Fruit fly (Drosophila melanogaster) whole organism, embryonic: ENCODE measurements around the gene htk.

Experiments
- Atf6 ChIP-seq: fragments of 200-800 bp; sonication (Bioruptor generic); IDR thresholded peaks from 2 replicates; pipeline ENCODE4 v1.3.6; 2022; ENCODE audit warnings: missing biosample characterization, missing genetic modification characterization
- Awh ChIP-seq: fragments of 200-800 bp; sonication (Bioruptor generic); IDR thresholded peaks from 2 replicates; pipeline ENCODE4, ENCODE4 v1.3.6; 2022; ENCODE audit warnings: missing biosample characterization, missing genetic modification characterization
- B-H1 ChIP-seq: fragments of 200-800 bp; sonication (Bioruptor generic); IDR thresholded peaks from 3 replicates; pipeline ENCODE4 v1.3.6; 2022; ENCODE audit warnings: missing biosample characterization, missing genetic modification characterization
- BEAF-32 ChIP-seq: fragments of 200-800 bp; sonication (Bioruptor generic); optimal IDR thresholded peaks from 3 replicates; lab custom pipeline; 2017; ENCODE audit warnings: missing biosample characterization, missing genetic modification characterization, mild to moderate bottlenecking, moderate library complexity, missing genetic modification reagents
- CG10431 ChIP-seq: fragments of 200-800 bp; sonication (Bioruptor generic); optimal IDR thresholded peaks from 3 replicates; lab custom pipeline; 2018; ENCODE audit warnings: missing biosample characterization, mild to moderate bottlenecking, missing genetic modification characterization
- CG11247 ChIP-seq: fragments of 200-800 bp; sonication (Bioruptor generic); IDR thresholded peaks from 2 replicates; pipeline ENCODE4 v1.3.6; 2022; ENCODE audit warnings: missing biosample characterization, missing genetic modification characterization
- CG12104 ChIP-seq: fragments of 200-800 bp; sonication (Bioruptor generic); optimal IDR thresholded peaks from 3 replicates; lab custom pipeline; 2016; ENCODE audit warnings: missing biosample characterization, missing genetic modification characterization
- CG13287 ChIP-seq: fragments of 200-800 bp; sonication (Bioruptor generic); IDR thresholded peaks from 2 replicates; pipeline ENCODE4 v1.3.6; 2022; ENCODE audit warnings: missing biosample characterization, missing genetic modification characterization; ENCODE audit not compliant: partially characterized antibody
- CG1603 ChIP-seq: fragments of 200-800 bp; sonication (Bioruptor generic); optimal IDR thresholded peaks from 2 replicates; lab custom pipeline; 2019; ENCODE audit warnings: missing biosample characterization, mild to moderate bottlenecking, missing genetic modification characterization, moderate library complexity
- CG1832 ChIP-seq: fragments of 200-800 bp; sonication (Bioruptor generic); optimal IDR thresholded peaks from 2 replicates; lab custom pipeline; 2017; ENCODE audit warnings: missing biosample characterization, mild to moderate bottlenecking, missing genetic modification characterization, inconsistent platforms
- CG2120 ChIP-seq: fragments of 200-800 bp; sonication (Bioruptor generic); optimal IDR thresholded peaks from 3 replicates; lab custom pipeline; 2016; ENCODE audit warnings: missing biosample characterization, missing genetic modification characterization
- CG2678 ChIP-seq: fragments of 200-800 bp; sonication (Bioruptor generic); optimal IDR thresholded peaks from 3 replicates; lab custom pipeline; 2019; ENCODE audit warnings: missing biosample characterization, mild to moderate bottlenecking, missing genetic modification characterization, moderate library complexity
- CG2889 ChIP-seq: fragments of 200-800 bp; sonication (Bioruptor generic); IDR thresholded peaks from 3 replicates; pipeline ENCODE4 v1.3.6; 2022; ENCODE audit warnings: missing biosample characterization, missing genetic modification characterization
- CG3281 ChIP-seq: fragments of 200-800 bp; sonication (Bioruptor generic); optimal IDR thresholded peaks from 3 replicates; lab custom pipeline; 2017; ENCODE audit warnings: missing biosample characterization, mild to moderate bottlenecking, missing genetic modification characterization
- CG5245 ChIP-seq: fragments of 200-800 bp; sonication (Bioruptor generic); optimal IDR thresholded peaks from 3 replicates; lab custom pipeline; 2016; ENCODE audit warnings: missing biosample characterization, missing genetic modification characterization
- CG6175 ChIP-seq: fragments of 200-800 bp; sonication (Bioruptor generic); IDR thresholded peaks from 3 replicates; pipeline ENCODE4 v1.3.6; 2022; ENCODE audit warnings: missing biosample characterization, missing genetic modification characterization
- CG9215 ChIP-seq: fragments of 200-800 bp; sonication (Bioruptor generic); IDR thresholded peaks from 2 replicates; pipeline ENCODE4 v1.3.6; 2022; ENCODE audit warnings: missing biosample characterization, missing genetic modification characterization
- Dip2 ChIP-seq: fragments of 200-800 bp; sonication (Bioruptor generic); IDR thresholded peaks from 2 replicates; pipeline ENCODE4 v1.3.6; 2022; ENCODE audit warnings: missing biosample characterization, missing genetic modification characterization
- Dll ChIP-seq: fragments of 200-800 bp; sonication (Bioruptor generic); IDR thresholded peaks from 4 replicates; pipeline ENCODE4 v1.3.6; 2022; ENCODE audit warnings: missing biosample characterization, missing genetic modification characterization; ENCODE audit not compliant: partially characterized antibody
- Doc2 ChIP-seq: fragments of 200-800 bp; sonication (Bioruptor generic); IDR thresholded peaks from 2 replicates; pipeline ENCODE4 v1.3.6; 2022; ENCODE audit warnings: missing biosample characterization, missing genetic modification characterization
- ERR ChIP-seq: fragments of 200-800 bp; sonication (Bioruptor generic); optimal IDR thresholded peaks from 2 replicates; lab custom pipeline; 2016; ENCODE audit warnings: missing biosample characterization, missing genetic modification characterization
- Ets65A ChIP-seq: fragments of 200-800 bp; sonication (Bioruptor generic); peaks from one replicate; lab custom pipeline; 2016; ENCODE audit warnings: missing biosample characterization, missing genetic modification characterization
- Fer1 ChIP-seq: fragments of 200-800 bp; sonication (Bioruptor generic); optimal IDR thresholded peaks from 2 replicates; lab custom pipeline; 2017; ENCODE audit warnings: missing biosample characterization, mild to moderate bottlenecking, missing genetic modification characterization
- HHEX ChIP-seq: fragments of 200-800 bp; sonication (Bioruptor generic); optimal IDR thresholded peaks from 3 replicates; lab custom pipeline; 2017; ENCODE audit warnings: missing biosample characterization, mild to moderate bottlenecking, missing genetic modification characterization, missing genetic modification reagents
- HmgZ ChIP-seq: fragments of 200-800 bp; sonication (Bioruptor generic); optimal IDR thresholded peaks from 2 replicates; lab custom pipeline; 2018; ENCODE audit warnings: missing biosample characterization, mild to moderate bottlenecking, missing genetic modification characterization
- Lpt ChIP-seq: fragments of >200 bp; optimal IDR thresholded peaks from 2 replicates; lab custom pipeline; 2018; ENCODE audit warnings: missing biosample characterization, missing genetic modification characterization
- MTF-1 ChIP-seq: fragments of 200-800 bp; sonication (Bioruptor generic); optimal IDR thresholded peaks from 2 replicates; lab custom pipeline; 2018; ENCODE audit warnings: missing biosample characterization, mild to moderate bottlenecking, missing genetic modification characterization, borderline replicate concordance
- Scr ChIP-seq: fragments of 200-800 bp; sonication (Bioruptor generic); IDR thresholded peaks from 2 replicates; pipeline ENCODE4 v1.3.6; 2022; ENCODE audit warnings: missing biosample characterization, missing genetic modification characterization; ENCODE audit not compliant: partially characterized antibody
- Ssrp ChIP-seq: fragments of 200-800 bp; sonication (Bioruptor generic); optimal IDR thresholded peaks from 2 replicates; lab custom pipeline; 2018; ENCODE audit warnings: missing biosample characterization, mild to moderate bottlenecking, missing genetic modification characterization, moderate library complexity
- Xrp1 ChIP-seq: fragments of 200-800 bp; sonication (Bioruptor generic); IDR thresholded peaks from 2 replicates; pipeline ENCODE4 v1.3.6; 2022; ENCODE audit warnings: missing biosample characterization, missing genetic modification characterization
- abd-A ChIP-seq: fragments of 200-800 bp; sonication (Bioruptor generic); optimal IDR thresholded peaks from 3 replicates; lab custom pipeline; 2019; ENCODE audit warnings: missing biosample characterization, mild to moderate bottlenecking, missing genetic modification characterization, moderate library complexity
- bab2 ChIP-seq: fragments of 200-800 bp; sonication (Bioruptor generic); optimal IDR thresholded peaks from 2 replicates; lab custom pipeline; 2016; ENCODE audit warnings: missing biosample characterization, missing genetic modification characterization
- cad ChIP-seq: fragments of >200 bp; optimal IDR thresholded peaks from 2 replicates; lab custom pipeline; 2017; ENCODE audit warnings: missing biosample characterization, missing genetic modification characterization
- disco-r ChIP-seq: fragments of 200-800 bp; sonication (Bioruptor generic); optimal IDR thresholded peaks from 2 replicates; lab custom pipeline; 2016; ENCODE audit warnings: missing biosample characterization, missing genetic modification characterization
- dm ChIP-seq: fragments of 200-800 bp; sonication (Bioruptor generic); optimal IDR thresholded peaks from 3 replicates; lab custom pipeline; 2016; ENCODE audit warnings: missing biosample characterization, missing genetic modification characterization
- ewg ChIP-seq: fragments of 200-800 bp; sonication (Bioruptor generic); optimal IDR thresholded peaks from 3 replicates; lab custom pipeline; 2017; ENCODE audit warnings: mild to moderate bottlenecking, missing biosample characterization, missing genetic modification reagents, missing genetic modification characterization
- fu2 ChIP-seq: fragments of 200-800 bp; sonication (Bioruptor generic); optimal IDR thresholded peaks from 2 replicates; lab custom pipeline; 2016; ENCODE audit warnings: missing biosample characterization, missing genetic modification characterization
- gcm2 ChIP-seq: fragments of 200-800 bp; sonication (Bioruptor generic); optimal IDR thresholded peaks from 2 replicates; lab custom pipeline; 2016; ENCODE audit warnings: missing biosample characterization, missing genetic modification characterization
- grn ChIP-seq: fragments of 200-800 bp; sonication (Bioruptor generic); optimal IDR thresholded peaks from 3 replicates; lab custom pipeline; 2017; ENCODE audit warnings: missing biosample characterization, missing genetic modification characterization
- hbn ChIP-seq: fragments of 200-800 bp; sonication (Bioruptor generic); IDR thresholded peaks from 2 replicates; pipeline ENCODE4 v1.3.6; 2022; ENCODE audit warnings: missing biosample characterization, missing genetic modification characterization; ENCODE audit not compliant: partially characterized antibody
- jigr1 ChIP-seq: fragments of 200-800 bp; sonication (Bioruptor generic); IDR thresholded peaks from 3 replicates; pipeline ENCODE4 v1.3.6; 2022; ENCODE audit warnings: missing biosample characterization, missing genetic modification characterization
- lbe ChIP-seq: fragments of 200-800 bp; sonication (Bioruptor generic); optimal IDR thresholded peaks from 2 replicates; lab custom pipeline; 2016; ENCODE audit warnings: missing biosample characterization, mild to moderate bottlenecking, missing genetic modification characterization
- onecut ChIP-seq: fragments of 200-800 bp; sonication (Bioruptor generic); IDR thresholded peaks from 2 replicates; pipeline ENCODE4 v1.3.6; 2022; ENCODE audit warnings: missing biosample characterization, missing genetic modification characterization
- pzg ChIP-seq: fragments of 200-800 bp; sonication (Bioruptor generic); optimal IDR thresholded peaks from 3 replicates; lab custom pipeline; 2018; ENCODE audit warnings: missing biosample characterization, mild to moderate bottlenecking, missing genetic modification characterization, moderate library complexity
- ro ChIP-seq: fragments of 200-800 bp; sonication (Bioruptor generic); IDR thresholded peaks from 2 replicates; pipeline ENCODE4 v1.3.6; 2022; ENCODE audit warnings: missing biosample characterization, missing genetic modification characterization
- row ChIP-seq: fragments of 200-800 bp; sonication (Bioruptor generic); IDR thresholded peaks from 3 replicates; pipeline ENCODE4 v1.3.6; 2022; ENCODE audit warnings: missing biosample characterization, missing genetic modification characterization
- sens ChIP-seq: fragments of 200-800 bp; sonication (Bioruptor generic); peaks from one replicate; lab custom pipeline; 2016; ENCODE audit warnings: missing biosample characterization, missing genetic modification characterization
- so ChIP-seq: fragments of 200-800 bp; sonication (Bioruptor generic); IDR thresholded peaks from 3 replicates; pipeline ENCODE4 v1.3.6; 2022; ENCODE audit warnings: missing biosample characterization, missing genetic modification characterization
- ssp ChIP-seq: fragments of 200-800 bp; sonication (Bioruptor generic); IDR thresholded peaks from 2 replicates; pipeline ENCODE4 v1.3.6; 2022; ENCODE audit warnings: missing biosample characterization, missing genetic modification characterization
- tin ChIP-seq: fragments of 200-800 bp; sonication (Bioruptor generic); optimal IDR thresholded peaks from 3 replicates; lab custom pipeline; 2016; ENCODE audit warnings: missing biosample characterization, missing genetic modification characterization
- unpg ChIP-seq: fragments of 200-800 bp; sonication (Bioruptor generic); optimal IDR thresholded peaks from 3 replicates; lab custom pipeline; 2018; ENCODE audit warnings: missing biosample characterization, mild to moderate bottlenecking, missing genetic modification characterization, moderate library complexity
- wor ChIP-seq: fragments of 200-800 bp; sonication (Bioruptor generic); IDR thresholded peaks from 2 replicates; pipeline ENCODE4 v1.3.6; 2022; ENCODE audit warnings: missing biosample characterization, missing genetic modification characterization

Gene htk

DNA sequence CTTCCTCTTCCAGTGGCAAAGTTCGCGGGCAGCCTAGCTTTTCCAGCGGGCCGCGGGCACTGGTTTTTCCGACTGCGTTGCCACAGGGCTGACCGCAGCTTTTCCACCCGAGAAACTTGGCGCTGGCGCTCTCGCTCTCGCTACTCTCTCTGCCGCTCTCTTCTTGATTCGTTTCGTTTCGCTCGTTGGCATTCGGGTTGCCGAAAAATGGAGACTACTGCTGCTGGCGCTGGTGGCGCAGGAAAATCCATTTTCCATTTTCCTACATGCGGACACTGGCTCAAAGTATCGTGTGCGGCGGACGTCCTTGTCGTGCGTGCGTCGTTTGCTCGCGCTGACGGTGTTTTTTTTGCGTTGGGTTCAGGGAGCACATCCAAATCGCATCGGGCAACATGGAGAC is 30.4 kb upstream of the htk start, which contains the start of gene CG42450 (continued):
- TF ChIP-seq grn (GFP tag; lab: Kevin White, UChicago) (no peak), CG12104 (GFP tag; lab: Kevin White, UChicago) (no peak), Doc2 (GFP tag; lab: Robert Waterston, UW) (no peak), HHEX (GFP tag; lab: Kevin White, UChicago) (no peak), gcm2 (GFP tag; lab: Kevin White, UChicago) (no peak), dm (no peak), CG11247 (no peak), unpg (GFP tag; lab: Kevin White, UChicago) (no peak), cad (no peak), CG6175 (GFP tag; lab: Robert Waterston, UW) (no peak), onecut (GFP tag; lab: Robert Waterston, UW) (peak; percentile 44; the same call in 1 of the 2 replicates), fu2 (GFP tag; lab: Kevin White, UChicago) (no peak), CG10431 (GFP tag; lab: Kevin White, UChicago) (no peak), CG1832 (no peak), ERR (GFP tag; lab: Kevin White, UChicago) (no peak), pzg (GFP tag; lab: Kevin White, UChicago) (peak; percentile 13), Atf6 (no peak), lbe (GFP tag; lab: Kevin White, UChicago) (no peak), tin (GFP tag; lab: Kevin White, UChicago) (no peak), B-H1 (no peak), CG9215 (GFP tag; lab: Robert Waterston, UW) (no peak), Ets65A (GFP tag; lab: Kevin White, UChicago) (peak; percentile 3), sens (GFP tag; lab: Kevin White, UChicago) (no peak), bab2 (GFP tag; lab: Kevin White, UChicago) (no peak), Awh (GFP tag; lab: Robert Waterston, UW) (no peak), Ssrp (tag; lab: Kevin White, UChicago) (no peak), ro (GFP tag; lab: Robert Waterston, UW) (no peak), CG1603 (tag; lab: Kevin White, UChicago) (no peak), CG3281 (GFP tag; lab: Kevin White, UChicago) (no peak), ewg (peak; percentile 68), disco-r (GFP tag; lab: Kevin White, UChicago) (no peak), HmgZ (no peak), Fer1 (GFP tag; lab: Kevin White, UChicago) (peak; percentile 40), CG5245 (GFP tag; lab: Kevin White, UChicago) (no peak), row (GFP tag; lab: Robert Waterston, UW) (no peak), ssp (GFP tag; lab: Robert Waterston, UW) (no peak), abd-A (tag; lab: Kevin White, UChicago) (peak; percentile 7), CG2678 (no peak), Lpt (no peak), wor (GFP tag; lab: Robert Waterston, UW) (no peak), Scr (GFP tag; lab: Robert Waterston, UW) (0 out of 2 replicates have a peak, but pooled peaks have one; percentile 31), Dll (GFP tag; lab: Robert Waterston, UW) (peak; percentile 32; the same call in 1 of the 4 replicates), CG2889 (GFP tag; lab: Robert Waterston, UW) (no peak), CG13287 (peak; percentile 23; the same call in 1 of the 2 replicates), CG2120 (GFP tag; lab: Kevin White, UChicago) (no peak), MTF-1 (GFP tag; lab: Kevin White, UChicago) (no peak), jigr1 (no peak), Dip2 (GFP tag; lab: Robert Waterston, UW) (no peak), Xrp1 (GFP tag; lab: Robert Waterston, UW) (no peak), so (no peak), hbn (GFP tag; lab: Robert Waterston, UW) (peak; percentile 29; the same call in 1 of the 2 replicates), BEAF-32 (GFP tag; lab: Kevin White, UChicago) (peak; percentile 29)
